Fruit fly (Drosophila melanogaster) whole organism: Measurements from ENCODE around the gene Fbp2.

Experiments used
- CG8478 ChIP-seq: fragments of >200 bp; optimal IDR thresholded peaks from 2 replicates; lab custom pipeline; 2018; ENCODE audit warnings: inconsistent platforms
- Dll ChIP-seq: fragments of >200 bp; optimal IDR thresholded peaks from 2 replicates; lab custom pipeline; 2017
- EcR ChIP-seq, 2 experiments: fragments of >200 bp; optimal IDR thresholded peaks; 2 replicates each; lab custom pipeline; 2017; ENCODE audit warnings: missing biosample characterization in 2 of 2, missing genetic modification characterization in 2 of 2, missing genetic modification reagents in 2 of 2
- pan ChIP-seq: fragments of >200 bp; optimal IDR thresholded peaks from 2 replicates; lab custom pipeline; 2017
- psq ChIP-seq: fragments of >200 bp; optimal IDR thresholded peaks from 2 replicates; lab custom pipeline; 2017
- usp ChIP-seq: fragments of >200 bp; optimal IDR thresholded peaks from 2 replicates; lab custom pipeline; 2017; ENCODE audit warnings: missing biosample characterization, missing genetic modification characterization, mixed read lengths

dm6 chr2L:9427570-9427969, 986 bp downstream of the Fbp2 start, which contains the start of gene CG42847:
- TF ChIP-seq usp = no peak
- no peak for TF ChIP-seq EcR (GFP tag; optimal IDR thresholded peaks at IDR 0.05; lab: Kevin White, UChicago)
- TF ChIP-seq pan = no peak
- TF ChIP-seq psq (lab: Kevin White, UChicago) = no peak
- TF ChIP-seq CG8478 (lab: Kevin White, UChicago) = no peak
- no peak for TF ChIP-seq Dll (lab: Kevin White, UChicago)
